Fruit fly (Drosophila melanogaster) S2 (cell line): ENCODE data around the gene rgn.

Source experiments
- CG8478 ChIP-seq: fragments of >200 bp; optimal IDR thresholded peaks from 2 replicates; lab custom pipeline; 2018
- CTCF ChIP-seq, 2 experiments: fragments of >200 bp; optimal IDR thresholded peaks; 2 replicates each; lab custom pipeline; 2018

DNA sequence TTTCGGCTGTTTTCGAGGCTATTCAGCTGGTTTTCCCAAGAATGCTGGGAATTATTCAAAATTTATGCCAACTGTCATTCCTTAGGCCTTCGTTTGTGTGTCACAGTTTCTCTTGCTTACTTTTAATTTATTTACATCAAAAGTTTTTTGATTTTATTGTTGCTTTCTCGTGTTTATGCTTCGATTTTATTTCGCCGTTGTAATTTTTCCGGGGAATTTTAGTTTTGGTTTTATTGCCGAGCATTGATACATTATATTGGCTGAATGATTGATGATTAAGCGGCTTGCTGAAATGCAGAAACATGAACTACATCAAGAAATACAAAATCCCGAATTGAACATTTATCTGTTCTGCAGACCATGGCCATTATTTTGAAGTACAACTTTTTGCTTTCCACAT, 15.9 kb downstream of the rgn start:
- TF ChIP-seq CG8478 (lab: Kevin White, UChicago) (no peak), CTCF (optimal IDR thresholded peaks at IDR 0.05; lab: Kevin White, UChicago) (no peak)
